Fruit fly (Drosophila melanogaster) whole organism, adult: ENCODE measurements around the gene CG12499.
A peak's percentile ranks its signal among the peaks of the same experiment; 100 is the strongest.

Experiments used
- CG11617 ChIP-seq: fragments of 200-800 bp; sonication (Bioruptor generic); optimal IDR thresholded peaks from 2 replicates; lab custom pipeline; 2017; ENCODE audit warnings: mild to moderate bottlenecking, missing biosample characterization, missing genetic modification reagents, missing genetic modification characterization
- CG12768 ChIP-seq: fragments of 200-800 bp; sonication (Bioruptor generic); optimal IDR thresholded peaks from 2 replicates; lab custom pipeline; 2017; ENCODE audit warnings: missing biosample characterization, missing genetic modification characterization, mild to moderate bottlenecking, moderate library complexity, missing genetic modification reagents
- CG14711 ChIP-seq: fragments of 200-800 bp; sonication (Bioruptor generic); optimal IDR thresholded peaks from 2 replicates; lab custom pipeline; 2018; ENCODE audit warnings: missing biosample characterization, mild to moderate bottlenecking, missing genetic modification characterization, moderate library complexity
- CG1620 ChIP-seq: fragments of 200-800 bp; sonication (Bioruptor generic); optimal IDR thresholded peaks from 2 replicates; lab custom pipeline; 2016; ENCODE audit warnings: missing biosample characterization, missing genetic modification characterization
- CG33017 ChIP-seq: fragments of 200-800 bp; sonication (Bioruptor generic); optimal IDR thresholded peaks from 2 replicates; lab custom pipeline; 2018; ENCODE audit warnings: missing biosample characterization, mild to moderate bottlenecking, missing genetic modification characterization, moderate library complexity
- CG5204 ChIP-seq: fragments of 200-800 bp; sonication (Bioruptor generic); optimal IDR thresholded peaks from 2 replicates; lab custom pipeline; 2016; ENCODE audit warnings: missing biosample characterization, missing genetic modification characterization
- CG7045 ChIP-seq: fragments of 200-800 bp; sonication (Bioruptor generic); optimal IDR thresholded peaks from 2 replicates; lab custom pipeline; 2017; ENCODE audit warnings: missing biosample characterization, mild to moderate bottlenecking, missing genetic modification characterization
- CG7101 ChIP-seq: fragments of 200-800 bp; sonication (Bioruptor generic); optimal IDR thresholded peaks from 2 replicates; lab custom pipeline; 2018; ENCODE audit warnings: missing biosample characterization, mild to moderate bottlenecking, missing genetic modification characterization, moderate library complexity
- Clk ChIP-seq: fragments of 200-800 bp; sonication (Bioruptor generic); optimal IDR thresholded peaks from 2 replicates; lab custom pipeline; 2017; ENCODE audit warnings: missing biosample characterization, missing genetic modification characterization
- Crg-1 ChIP-seq: fragments of 200-800 bp; sonication (Bioruptor generic); optimal IDR thresholded peaks from 2 replicates; lab custom pipeline; 2016; ENCODE audit warnings: missing biosample characterization, missing genetic modification characterization
- Hr96 ChIP-seq: fragments of 200-800 bp; sonication (Bioruptor generic); optimal IDR thresholded peaks from 2 replicates; lab custom pipeline; 2016; ENCODE audit warnings: missing biosample characterization, missing genetic modification characterization
- Mnt ChIP-seq: fragments of 200-800 bp; sonication (Bioruptor generic); optimal IDR thresholded peaks from 2 replicates; lab custom pipeline; 2016; ENCODE audit warnings: missing biosample characterization, mild to moderate bottlenecking, missing genetic modification characterization
- bab1 ChIP-seq: fragments of 200-800 bp; sonication (Bioruptor generic); optimal IDR thresholded peaks from 3 replicates; lab custom pipeline; 2019; ENCODE audit warnings: missing biosample characterization, mild to moderate bottlenecking, missing genetic modification characterization, moderate library complexity
- cic ChIP-seq: fragments of 200-800 bp; sonication (Bioruptor generic); optimal IDR thresholded peaks from 2 replicates; lab custom pipeline; 2017; ENCODE audit warnings: missing biosample characterization, mild to moderate bottlenecking, missing genetic modification characterization, moderate library complexity
- cnc ChIP-seq, 2 experiments: fragments of >200 bp; optimal IDR thresholded peaks; 2 replicates each; lab custom pipeline; 2017
- kay ChIP-seq: fragments of 200-800 bp; sonication (Bioruptor generic); peaks from one replicate; lab custom pipeline; 2016; ENCODE audit warnings: missing biosample characterization, missing genetic modification characterization, borderline replicate concordance
- ovo ChIP-seq: fragments of 200-800 bp; sonication (Bioruptor generic); optimal IDR thresholded peaks from 2 replicates; lab custom pipeline; 2016; ENCODE audit warnings: missing biosample characterization, missing genetic modification characterization
- pad ChIP-seq: fragments of 200-800 bp; sonication (Bioruptor generic); optimal IDR thresholded peaks from 3 replicates; lab custom pipeline; 2017; ENCODE audit warnings: missing biosample characterization, missing genetic modification characterization, mild to moderate bottlenecking, moderate library complexity, missing genetic modification reagents
- tj ChIP-seq: fragments of 200-800 bp; sonication (Bioruptor generic); optimal IDR thresholded peaks from 3 replicates; lab custom pipeline; 2017; ENCODE audit warnings: missing biosample characterization, mild to moderate bottlenecking, missing genetic modification characterization, moderate library complexity
- toe ChIP-seq: fragments of 200-800 bp; sonication (Bioruptor generic); optimal IDR thresholded peaks from 2 replicates; lab custom pipeline; 2016; ENCODE audit warnings: missing biosample characterization, missing genetic modification characterization

Gene CG12499

DNA sequence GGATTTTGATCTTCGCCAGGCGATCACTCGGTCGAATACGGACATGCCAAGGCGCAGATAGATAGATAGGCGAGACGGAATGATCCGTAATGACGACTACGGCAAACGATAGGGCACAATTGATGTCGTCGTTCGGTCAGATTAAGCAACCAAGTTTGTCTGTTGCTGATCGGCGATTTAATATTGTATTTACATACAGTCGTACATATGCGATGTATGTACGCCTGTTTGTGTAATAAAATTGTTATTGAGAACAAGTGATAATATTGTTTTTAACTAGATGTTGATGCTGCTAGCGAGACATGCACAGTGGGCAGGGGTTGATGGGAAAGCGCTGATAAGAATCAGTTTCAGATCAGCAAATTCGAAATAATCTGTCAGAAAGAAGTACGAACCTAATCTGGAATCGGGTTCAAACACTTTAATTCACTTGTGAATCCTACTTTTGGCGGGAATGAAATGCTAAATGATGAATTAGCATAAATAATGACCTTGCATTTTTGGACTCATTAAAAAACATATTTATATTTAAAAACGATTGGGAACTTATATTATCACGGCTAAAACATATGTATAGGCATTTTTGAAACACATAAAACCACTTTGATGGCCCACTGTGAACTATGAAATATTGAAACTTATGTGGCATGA lies 9.1 kb upstream of the CG12499 start:
- TF ChIP-seq tj: peak; percentile 13
- TF ChIP-seq toe (GFP tag; lab: Kevin White, UChicago): peak; percentile 4
- TF ChIP-seq CG7045: peak; percentile 34
- peak in 1 of 2 experiments; percentile 25 for TF ChIP-seq cnc (optimal IDR thresholded peaks at IDR 0.05; lab: Kevin White, UChicago)
- no peak for TF ChIP-seq Hr96 (GFP tag; lab: Kevin White, UChicago)

DNA sequence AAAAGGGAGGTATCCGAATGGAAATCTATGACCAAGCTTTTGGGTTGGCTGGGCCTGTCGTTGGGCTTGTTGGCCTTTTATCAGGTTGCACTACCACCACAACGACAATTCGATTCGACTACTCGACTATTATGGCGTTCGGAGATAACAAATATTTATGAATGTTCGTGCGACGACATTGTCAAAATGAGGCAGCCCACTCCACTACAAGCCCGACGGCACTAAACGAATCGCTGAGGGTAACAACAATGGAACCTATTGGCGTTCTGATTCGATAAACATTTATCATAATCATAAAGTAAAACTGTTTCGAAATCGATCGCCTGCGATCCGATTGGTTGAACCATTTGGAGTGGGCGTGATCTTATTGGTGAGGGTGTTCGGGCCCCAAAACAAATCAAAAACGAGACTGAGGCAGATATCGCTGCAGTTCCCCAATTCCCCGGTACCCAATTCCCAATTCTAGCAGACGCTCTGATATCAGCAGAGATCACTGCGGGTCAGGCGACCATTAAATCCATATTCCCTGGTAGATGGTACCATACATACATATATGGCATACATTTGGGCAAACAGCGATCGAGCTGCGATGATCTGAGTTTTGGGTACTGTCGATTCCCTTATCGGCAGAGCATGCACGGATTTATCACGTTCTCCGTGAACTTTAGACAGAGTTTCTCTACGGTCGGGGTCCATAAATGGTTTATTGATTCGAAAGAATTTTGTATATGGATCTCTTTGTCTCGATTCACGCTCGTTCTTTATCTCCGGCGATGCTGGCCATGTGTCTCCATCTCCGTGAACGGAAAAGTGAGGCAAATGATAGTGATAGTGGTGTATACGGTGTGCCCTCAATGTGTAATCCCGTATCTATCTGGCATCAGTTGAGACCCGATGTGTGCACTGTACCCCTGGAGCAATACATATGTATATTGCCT lies 8.3 kb upstream of the CG12499 start:
- TF ChIP-seq CG5204 (GFP tag; lab: Kevin White, UChicago): no peak
- no peak for TF ChIP-seq Mnt
- TF ChIP-seq kay (GFP tag; lab: Kevin White, UChicago): peak; percentile 48
- no peak for TF ChIP-seq Clk (GFP tag; lab: Kevin White, UChicago)
- TF ChIP-seq CG1620 (GFP tag; lab: Kevin White, UChicago): no peak
- peak; percentile 1 for TF ChIP-seq cic (GFP tag; lab: Kevin White, UChicago)
- no peak for TF ChIP-seq CG12768

DNA sequence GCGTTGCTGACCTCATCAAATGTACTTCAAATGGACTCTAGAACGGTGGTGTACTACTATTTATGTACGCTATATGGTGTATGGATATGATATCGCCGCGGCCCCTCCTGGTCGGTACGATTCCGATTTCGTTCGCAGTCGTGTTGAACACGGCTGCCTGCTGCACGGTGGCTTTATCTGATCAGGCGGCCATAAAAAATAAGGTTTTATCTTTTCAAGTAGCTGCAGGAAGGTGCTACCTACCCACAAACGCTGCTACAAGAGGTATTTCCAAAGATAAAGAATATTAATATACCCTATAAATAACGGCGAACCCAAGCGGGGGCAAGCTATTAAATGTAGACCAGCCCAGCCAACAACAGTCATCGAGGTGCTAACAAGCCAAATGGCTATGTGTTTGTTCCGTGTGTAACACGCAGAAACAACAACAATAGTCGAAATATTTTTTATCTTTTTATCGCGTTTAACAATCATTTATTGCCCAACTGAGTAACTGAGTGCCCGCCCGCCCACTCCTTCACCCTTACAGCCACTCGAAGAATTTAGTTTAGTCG lies 3.6 kb upstream of the CG12499 start:
- TF ChIP-seq pad (no peak), CG7045 (no peak), cic (GFP tag; lab: Kevin White, UChicago) (no peak), CG12768 (no peak), bab1 (GFP tag; lab: Kevin White, UChicago) (no peak), CG33017 (no peak), Crg-1 (no peak), CG14711 (no peak), Hr96 (GFP tag; lab: Kevin White, UChicago) (no peak), toe (GFP tag; lab: Kevin White, UChicago) (no peak), Mnt (no peak), Clk (GFP tag; lab: Kevin White, UChicago) (no peak), CG11617 (GFP tag; lab: Kevin White, UChicago) (no peak), CG5204 (GFP tag; lab: Kevin White, UChicago) (no peak), kay (GFP tag; lab: Kevin White, UChicago) (no peak), CG1620 (GFP tag; lab: Kevin White, UChicago) (no peak), CG7101 (no peak), cnc (optimal IDR thresholded peaks at IDR 0.05; lab: Kevin White, UChicago) (no peak), tj (no peak)

DNA sequence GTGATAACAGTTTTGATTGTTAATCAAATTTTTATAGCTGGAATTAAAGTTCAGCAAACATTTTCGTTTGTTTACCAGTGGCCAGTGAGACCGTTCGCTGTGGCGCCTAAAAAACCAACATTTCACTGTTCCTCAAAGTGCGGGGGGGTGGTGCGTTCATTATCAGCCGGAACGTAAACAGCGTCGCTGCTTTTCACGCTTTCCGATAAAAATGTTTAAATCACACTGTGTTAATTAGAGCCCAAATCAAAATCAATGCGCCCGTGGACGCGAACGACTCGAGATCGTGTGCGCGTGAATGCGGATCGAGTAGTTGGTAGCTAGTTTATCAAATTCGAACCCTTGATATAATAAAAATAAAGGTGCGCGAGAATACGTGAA lies 1.5 kb upstream of the CG12499 start, which contains the start of gene CG34376:
Gene CG34376 (plus strand): TSS at position 226 of the 381 bp plus-strand sequence.
- TF ChIP-seq pad (no peak), CG11617 (GFP tag; lab: Kevin White, UChicago) (peak; percentile 21), CG14711 (no peak), CG1620 (GFP tag; lab: Kevin White, UChicago) (no peak), bab1 (GFP tag; lab: Kevin White, UChicago) (peak; percentile 48), CG5204 (GFP tag; lab: Kevin White, UChicago) (peak; percentile 8), ovo (GFP tag; lab: Kevin White, UChicago) (no peak), tj (no peak), cic (GFP tag; lab: Kevin White, UChicago) (peak; percentile 60), Crg-1 (peak; percentile 27), Hr96 (GFP tag; lab: Kevin White, UChicago) (peak; percentile 61), CG7045 (no peak), Mnt (peak; percentile 79), CG7101 (peak; percentile 15), toe (GFP tag; lab: Kevin White, UChicago) (no peak), CG33017 (no peak), Clk (GFP tag; lab: Kevin White, UChicago) (no peak), CG12768 (peak; percentile 74), cnc (optimal IDR thresholded peaks at IDR 0.05; lab: Kevin White, UChicago) (no peak), kay (GFP tag; lab: Kevin White, UChicago) (no peak)

DNA sequence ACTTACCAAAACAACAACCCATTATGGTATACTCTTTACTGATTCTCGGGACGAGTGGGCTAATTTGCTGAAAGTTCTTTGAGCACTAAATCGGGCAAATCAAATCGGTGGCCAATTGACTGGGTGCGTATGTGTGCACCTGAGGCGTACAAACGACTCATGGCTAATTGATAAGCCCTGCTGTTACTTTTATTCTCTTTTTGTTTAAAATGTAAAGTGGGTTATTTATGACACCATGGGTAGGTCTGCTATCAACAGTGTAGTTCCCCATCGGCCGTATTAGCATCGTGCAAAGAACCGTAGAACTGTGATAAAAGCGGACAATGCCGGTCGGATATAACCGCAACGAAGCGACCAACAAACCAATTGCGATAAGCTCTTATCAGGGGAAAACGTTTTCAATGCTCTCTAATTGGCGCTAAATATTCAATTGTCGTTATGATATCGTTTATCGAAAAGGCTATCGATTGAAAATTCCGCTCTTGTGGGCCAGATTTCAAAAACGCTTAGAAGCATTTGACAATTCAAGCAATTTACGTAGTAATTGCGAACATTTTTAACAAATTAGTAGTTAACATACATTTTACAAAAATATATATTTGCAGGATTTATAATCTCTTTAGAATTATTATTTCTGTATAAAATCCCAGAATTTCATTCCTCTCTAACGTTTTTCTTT lies 947 bp upstream of the CG12499 start, which contains the start of gene CG34288:
Gene CG34288 (minus strand): TSS at position 69 of the 679 bp plus-strand sequence.
- TF ChIP-seq CG14711 (no peak), tj (no peak), toe (GFP tag; lab: Kevin White, UChicago) (peak; percentile 15), Mnt (peak; percentile 75), CG1620 (GFP tag; lab: Kevin White, UChicago) (no peak), Clk (GFP tag; lab: Kevin White, UChicago) (no peak), CG7101 (peak; percentile 52), pad (peak; percentile 14), cic (GFP tag; lab: Kevin White, UChicago) (peak; percentile 87), CG33017 (peak; percentile 38), CG5204 (GFP tag; lab: Kevin White, UChicago) (no peak), kay (GFP tag; lab: Kevin White, UChicago) (peak; percentile 62), CG11617 (GFP tag; lab: Kevin White, UChicago) (no peak), CG7045 (no peak), cnc (optimal IDR thresholded peaks at IDR 0.05; lab: Kevin White, UChicago) (no peak), ovo (GFP tag; lab: Kevin White, UChicago) (no peak), Hr96 (GFP tag; lab: Kevin White, UChicago) (peak; percentile 9), CG12768 (peak; percentile 48), Crg-1 (no peak), bab1 (GFP tag; lab: Kevin White, UChicago) (no peak)
